Fruit fly (Drosophila melanogaster): ENCODE results near the gene Ir94h.
A peak's percentile ranks its signal among the peaks of the same experiment; 100 is the strongest.

Gene Ir94h

dm6 chr3R:23483563-23483962 is 3.7 kb upstream of the Ir94h start, which contains the start of gene Ir94g:
Gene Ir94g (plus strand): TSS chr3R:23483863.
- TF ChIP-seq dac (GFP tag; optimal IDR thresholded peaks at IDR 0.05): no peak
- TF ChIP-seq CG9139 (GFP tag; optimal IDR thresholded peaks at IDR 0.05): no peak
- TF ChIP-seq Ets21C (GFP tag; optimal IDR thresholded peaks at IDR 0.05): no peak
- TF ChIP-seq CG6854 (GFP tag; optimal IDR thresholded peaks at IDR 0.05): no peak
- TF ChIP-seq eg (GFP tag; IDR thresholded peaks at IDR 0.05): no peak
- TF ChIP-seq lz (GFP tag; optimal IDR thresholded peaks at IDR 0.05): no peak
- TF ChIP-seq CG16779 (tag; optimal IDR thresholded peaks at IDR 0.05): no peak
- no peak for TF ChIP-seq Smox (GFP tag; optimal IDR thresholded peaks at IDR 0.05)
- TF ChIP-seq OdsH (GFP tag; optimal IDR thresholded peaks at IDR 0.05): no peak
- no peak for TF ChIP-seq CG6792 (GFP tag; optimal IDR thresholded peaks at IDR 0.05)
- TF ChIP-seq CG1621 (tag; optimal IDR thresholded peaks at IDR 0.05): no peak
- no peak for TF ChIP-seq Met (GFP tag; optimal IDR thresholded peaks at IDR 0.05)
- no peak for TF ChIP-seq CG7368 (GFP tag; optimal IDR thresholded peaks at IDR 0.05)
- TF ChIP-seq CG10669 (GFP tag; optimal IDR thresholded peaks at IDR 0.05): no peak
- TF ChIP-seq CG4318 (GFP tag; optimal IDR thresholded peaks at IDR 0.05): no peak
- TF ChIP-seq CG8319 (GFP tag; optimal IDR thresholded peaks at IDR 0.05): no peak
- no peak for TF ChIP-seq esn (GFP tag; optimal IDR thresholded peaks at IDR 0.05)
- TF ChIP-seq CG3919 (GFP tag; optimal IDR thresholded peaks at IDR 0.05): no peak

- TF ChIP-seq Gug (GFP tag; IDR thresholded peaks at IDR 0.05): no peak
- TF ChIP-seq fkh (GFP tag; optimal IDR thresholded peaks at IDR 0.05): no peak
- peak; percentile 81 for TF ChIP-seq CG8632 (GFP tag; optimal IDR thresholded peaks at IDR 0.05)
- TF ChIP-seq CG11762 (GFP tag; optimal IDR thresholded peaks at IDR 0.05; ENCODE audit: insufficient read depth): peak; percentile 50
- peak; percentile 68 for TF ChIP-seq net (GFP tag; optimal IDR thresholded peaks at IDR 0.05)
- TF ChIP-seq Ets21C (GFP tag; optimal IDR thresholded peaks at IDR 0.05): peak; percentile 86
- no peak for TF ChIP-seq CG15336 (GFP tag; IDR thresholded peaks at IDR 0.05)
- TF ChIP-seq CG31627 (GFP tag; optimal IDR thresholded peaks at IDR 0.05): peak; percentile 88
- TF ChIP-seq dac (GFP tag; optimal IDR thresholded peaks at IDR 0.05): no peak
- TF ChIP-seq CG1621 (tag; optimal IDR thresholded peaks at IDR 0.05): no peak
- TF ChIP-seq Smox (GFP tag; optimal IDR thresholded peaks at IDR 0.05): peak; percentile 88
- TF ChIP-seq acj6 (GFP tag; optimal IDR thresholded peaks at IDR 0.05): peak; percentile 83
- peak; percentile 2 for TF ChIP-seq CG10669 (GFP tag; optimal IDR thresholded peaks at IDR 0.05)
- peak; percentile 88 for TF ChIP-seq CG6792 (GFP tag; optimal IDR thresholded peaks at IDR 0.05)
- peak; percentile 80 for TF ChIP-seq Sox15 (GFP tag; optimal IDR thresholded peaks at IDR 0.05)
- peak; percentile 87 for TF ChIP-seq lz (GFP tag; optimal IDR thresholded peaks at IDR 0.05)
- TF ChIP-seq CG6808 (GFP tag; optimal IDR thresholded peaks at IDR 0.05): no peak
- peak; percentile 75 for TF ChIP-seq CG8319 (GFP tag; optimal IDR thresholded peaks at IDR 0.05)
- no peak for TF ChIP-seq eg (GFP tag; IDR thresholded peaks at IDR 0.05)
- no peak for TF ChIP-seq Lpt (GFP tag; optimal IDR thresholded peaks at IDR 0.05)
- TF ChIP-seq CG6163 (GFP tag; IDR thresholded peaks at IDR 0.05): peak; percentile 70
- peak; percentile 88 for TF ChIP-seq cyc (GFP tag; optimal IDR thresholded peaks at IDR 0.05)
- TF ChIP-seq CG7368 (GFP tag; optimal IDR thresholded peaks at IDR 0.05): peak; percentile 67
- TF ChIP-seq CG6276 (GFP tag; optimal IDR thresholded peaks at IDR 0.05): no peak
- TF ChIP-seq CG3919 (GFP tag; optimal IDR thresholded peaks at IDR 0.05): peak; percentile 84
- peak; percentile 95 for TF ChIP-seq svp (GFP tag)
- peak in 1 of 2 experiments; percentile 22 for TF ChIP-seq ss (GFP tag; optimal IDR thresholded peaks at IDR 0.05)
- TF ChIP-seq OdsH (GFP tag; optimal IDR thresholded peaks at IDR 0.05): peak; percentile 73
- peak; percentile 67 for TF ChIP-seq CG6854 (GFP tag; optimal IDR thresholded peaks at IDR 0.05)
- TF ChIP-seq Hr38 (GFP tag; optimal IDR thresholded peaks at IDR 0.05): no peak
- peak; percentile 72 for TF ChIP-seq Sox14 (GFP tag; optimal IDR thresholded peaks at IDR 0.05)
- peak; percentile 76 for TF ChIP-seq Blimp-1 (GFP tag; optimal IDR thresholded peaks at IDR 0.05)
- no peak for TF ChIP-seq dsx (GFP tag; optimal IDR thresholded peaks at IDR 0.05; ENCODE audit: poor library complexity, severe bottlenecking)
- no peak for TF ChIP-seq CG3032 (tag; optimal IDR thresholded peaks at IDR 0.05)
- TF ChIP-seq Sox102F (GFP tag; optimal IDR thresholded peaks at IDR 0.05): peak; percentile 92
- peak; percentile 86 for TF ChIP-seq CG11902 (GFP tag; optimal IDR thresholded peaks at IDR 0.05)
- no peak for TF ChIP-seq CG4318 (GFP tag; optimal IDR thresholded peaks at IDR 0.05)
- no peak for TF ChIP-seq spab (GFP tag; optimal IDR thresholded peaks at IDR 0.05)
- TF ChIP-seq CG32006 (GFP tag; optimal IDR thresholded peaks at IDR 0.05): peak; percentile 3
- TF ChIP-seq vri (GFP tag; optimal IDR thresholded peaks at IDR 0.05): peak; percentile 75
- TF ChIP-seq CG11294 (GFP tag; IDR thresholded peaks at IDR 0.05): no peak
- peak; percentile 89 for TF ChIP-seq topi (GFP tag; optimal IDR thresholded peaks at IDR 0.05)
- no peak for TF ChIP-seq CG9139 (GFP tag; optimal IDR thresholded peaks at IDR 0.05)
- peak; percentile 82 for TF ChIP-seq CG34406 (GFP tag; optimal IDR thresholded peaks at IDR 0.05)
- peak; percentile 79 for TF ChIP-seq achi (GFP tag; optimal IDR thresholded peaks at IDR 0.05)
Observed at dm6 chr3R:23486743-23487142, 558 bp upstream of the Ir94h start.
